Fruit fly (Drosophila melanogaster): ENCODE results near the gene foxo.

DNA sequence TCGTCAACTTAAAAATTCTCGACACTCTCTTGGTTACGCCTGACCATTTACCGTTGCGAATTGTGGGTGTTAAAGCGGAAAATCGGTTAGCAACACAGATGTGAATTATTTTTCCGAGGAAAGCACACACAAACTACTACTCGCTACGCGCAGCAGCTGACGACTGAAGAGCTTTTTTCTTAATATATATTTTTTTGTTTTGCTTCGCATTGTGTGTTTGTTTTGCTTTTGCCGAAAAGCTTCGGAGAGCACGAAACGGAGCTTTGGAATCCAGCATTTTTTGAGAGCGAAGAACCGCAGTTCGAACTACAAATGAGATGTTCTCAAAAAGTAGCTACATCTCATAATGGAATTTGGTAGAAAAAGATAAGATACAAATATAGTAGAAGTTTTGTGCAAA lies 30.9 kb upstream of the foxo start:
- peak; percentile 80 for TF ChIP-seq CG15336 (GFP tag; IDR thresholded peaks at IDR 0.05)
- TF ChIP-seq fkh (GFP tag; optimal IDR thresholded peaks at IDR 0.05): no peak
- no peak for TF ChIP-seq CG7368 (GFP tag; optimal IDR thresholded peaks at IDR 0.05)
- TF ChIP-seq Smox (GFP tag; optimal IDR thresholded peaks at IDR 0.05): no peak
- TF ChIP-seq pdm3 (GFP tag; optimal IDR thresholded peaks at IDR 0.05): peak; percentile 25
